Worm (Caenorhabditis elegans) whole organism, L3 larva: ENCODE measurements around the gene pgl-1.

Source experiments
- aly-2 ChIP-seq: fragments of 150-350 bp; optimal IDR thresholded peaks from 2 replicates; lab custom pipeline; 2014; ENCODE audit warnings: missing biosample characterization, missing genetic modification characterization
- nfya-1 ChIP-seq: sonication (generic microtip); optimal IDR thresholded peaks from 2 replicates; lab custom pipeline; 2017; ENCODE audit warnings: missing genetic modification characterization, mild to moderate bottlenecking, missing compliant biosample characterization, antibody characterized with exemption, moderate library complexity; ENCODE audit not compliant: insufficient read depth
- nhr-28 ChIP-seq: fragments of 150-350 bp; optimal IDR thresholded peaks from 2 replicates; lab custom pipeline; 2014; ENCODE audit warnings: missing biosample characterization, missing genetic modification characterization

- TF ChIP-seq nhr-28 (no peak), nfya-1 (tag; lab: Kevin White, UChicago) (no peak), aly-2 (tag; lab: Kevin White, UChicago) (no peak)
Observed at ce11 chrIV:7011728-7012127, 34.6 kb upstream of the pgl-1 start, which contains the start of gene trxr-1.
